Fruit fly (Drosophila melanogaster): ENCODE measurements around the gene Ubi-p63E.

The Ubi-p63E gene

dm6 chr3L:3927462-3927861, 24.5 kb upstream of the Ubi-p63E start:
- TF ChIP-seq HLH106 (tag; optimal IDR thresholded peaks at IDR 0.05) (no peak), Sp1 (GFP tag; optimal IDR thresholded peaks at IDR 0.05) (no peak), rgr (GFP tag; optimal IDR thresholded peaks at IDR 0.05) (no peak), foxo (GFP tag; optimal IDR thresholded peaks at IDR 0.05) (no peak), h (GFP tag; optimal IDR thresholded peaks at IDR 0.05) (no peak), Hnf4 (GFP tag; optimal IDR thresholded peaks at IDR 0.05) (no peak), Hr83 (GFP tag; optimal IDR thresholded peaks at IDR 0.05; ENCODE audit: poor library complexity, severe bottlenecking) (no peak), br (GFP tag; optimal IDR thresholded peaks at IDR 0.05) (no peak), fru (GFP tag; optimal IDR thresholded peaks at IDR 0.05) (no peak)

dm6 chr3L:3926191-3926765, 23.3 kb upstream of the Ubi-p63E start:
- TF ChIP-seq br (GFP tag; optimal IDR thresholded peaks at IDR 0.05), result no peak
- no peak for TF ChIP-seq Sp1 (GFP tag; optimal IDR thresholded peaks at IDR 0.05)
- no peak for TF ChIP-seq CG9705 (GFP tag; optimal IDR thresholded peaks at IDR 0.05)
- peak; percentile 72 for TF ChIP-seq psq (GFP tag; optimal IDR thresholded peaks at IDR 0.05)
- TF ChIP-seq Hr78 (GFP tag; optimal IDR thresholded peaks at IDR 0.05), result no peak
- TF ChIP-seq foxo (GFP tag; optimal IDR thresholded peaks at IDR 0.05), result no peak
- no peak for TF ChIP-seq Rel (GFP tag; optimal IDR thresholded peaks at IDR 0.05)
- peak; percentile 69 for TF ChIP-seq Rel (tag; optimal IDR thresholded peaks at IDR 0.05)
- TF ChIP-seq CG32264 (GFP tag; optimal IDR thresholded peaks at IDR 0.05), result no peak
- TF ChIP-seq Hnf4 (GFP tag; optimal IDR thresholded peaks at IDR 0.05), result no peak
- TF ChIP-seq sage (GFP tag; optimal IDR thresholded peaks at IDR 0.05), result peak; percentile 6
- no peak for TF ChIP-seq OdsH (GFP tag; optimal IDR thresholded peaks at IDR 0.05)
- no peak for TF ChIP-seq GATAd (GFP tag; optimal IDR thresholded peaks at IDR 0.05)

- no peak for TF ChIP-seq Rel (GFP tag; optimal IDR thresholded peaks at IDR 0.05)
- TF ChIP-seq Rel (tag; optimal IDR thresholded peaks at IDR 0.05), result peak; percentile 16
- no peak for TF ChIP-seq h (GFP tag; optimal IDR thresholded peaks at IDR 0.05)
- no peak for TF ChIP-seq usp (GFP tag; optimal IDR thresholded peaks at IDR 0.05)
- no peak for TF ChIP-seq jim (GFP tag; optimal IDR thresholded peaks at IDR 0.05)
- no peak for TF ChIP-seq brk (GFP tag; optimal IDR thresholded peaks at IDR 0.05)
- no peak for TF ChIP-seq psq (GFP tag; optimal IDR thresholded peaks at IDR 0.05)
Observed at dm6 chr3L:3925487-3925886, 22.5 kb upstream of the Ubi-p63E start.

dm6 chr3L:3923631-3924274, 20.8 kb upstream of the Ubi-p63E start:
- TF ChIP-seq CrebA (GFP tag; optimal IDR thresholded peaks at IDR 0.05; ENCODE audit: borderline replicate concordance), result peak; percentile 38
- TF ChIP-seq dmrt93B (GFP tag; optimal IDR thresholded peaks at IDR 0.05), result no peak
- no peak for TF ChIP-seq Hr78 (GFP tag; optimal IDR thresholded peaks at IDR 0.05)
- TF ChIP-seq CG32264 (GFP tag; optimal IDR thresholded peaks at IDR 0.05), result no peak
- TF ChIP-seq sv (GFP tag; optimal IDR thresholded peaks at IDR 0.05), result no peak
- no peak for TF ChIP-seq tai (GFP tag; optimal IDR thresholded peaks at IDR 0.05)
- TF ChIP-seq N (GFP tag; optimal IDR thresholded peaks at IDR 0.05), result no peak
- TF ChIP-seq CG9705 (GFP tag; optimal IDR thresholded peaks at IDR 0.05), result no peak
- no peak for TF ChIP-seq pan (optimal IDR thresholded peaks at IDR 0.05)
- TF ChIP-seq rgr (GFP tag; optimal IDR thresholded peaks at IDR 0.05), result no peak
- TF ChIP-seq dsf (GFP tag; optimal IDR thresholded peaks at IDR 0.05; ENCODE audit: borderline replicate concordance), result no peak
- TF ChIP-seq Hnf4 (GFP tag; optimal IDR thresholded peaks at IDR 0.05), result no peak
- TF ChIP-seq Mio (GFP tag; optimal IDR thresholded peaks at IDR 0.05), result no peak
- TF ChIP-seq Rel (GFP tag; optimal IDR thresholded peaks at IDR 0.05), result no peak
- peak; percentile 93 for TF ChIP-seq Rel (tag; optimal IDR thresholded peaks at IDR 0.05)
- TF ChIP-seq lola (GFP tag; optimal IDR thresholded peaks at IDR 0.05), result no peak
- TF ChIP-seq h (GFP tag; optimal IDR thresholded peaks at IDR 0.05), result peak; percentile 39
- no peak for TF ChIP-seq Vsx2 (GFP tag; optimal IDR thresholded peaks at IDR 0.05; ENCODE audit: partially characterized antibody)
- no peak for TF ChIP-seq HLH106 (tag; optimal IDR thresholded peaks at IDR 0.05)
- no peak for TF ChIP-seq ey (GFP tag; optimal IDR thresholded peaks at IDR 0.05)

- no peak for TF ChIP-seq Dif (GFP tag; optimal IDR thresholded peaks at IDR 0.05; ENCODE audit: partially characterized antibody)
- no peak for TF ChIP-seq jim (GFP tag; optimal IDR thresholded peaks at IDR 0.05)
- no peak for TF ChIP-seq GATAd (GFP tag; optimal IDR thresholded peaks at IDR 0.05)
- TF ChIP-seq lola (GFP tag; optimal IDR thresholded peaks at IDR 0.05), result no peak
- no peak for TF ChIP-seq pan (optimal IDR thresholded peaks at IDR 0.05)
- no peak for TF ChIP-seq h (GFP tag; optimal IDR thresholded peaks at IDR 0.05)
- TF ChIP-seq rgr (GFP tag; optimal IDR thresholded peaks at IDR 0.05), result no peak
- no peak for TF ChIP-seq Hr78 (GFP tag; optimal IDR thresholded peaks at IDR 0.05)
- no peak for TF ChIP-seq fru (GFP tag; optimal IDR thresholded peaks at IDR 0.05)
- no peak for TF ChIP-seq Abd-B (GFP tag; optimal IDR thresholded peaks at IDR 0.05)
- TF ChIP-seq dl (GFP tag; optimal IDR thresholded peaks at IDR 0.05; ENCODE audit: insufficient read depth in 1 of 2, partially characterized antibody in 2 of 2), result no peak
- no peak for TF ChIP-seq psq (GFP tag; optimal IDR thresholded peaks at IDR 0.05)
- TF ChIP-seq ey (GFP tag; optimal IDR thresholded peaks at IDR 0.05), result no peak
Observed at dm6 chr3L:3912134-3912533, 9.2 kb upstream of the Ubi-p63E start.

Measured in whole organism, wandering third instar larva.